Fruit fly (Drosophila melanogaster): ENCODE data around the gene CG5746.

CG5746 gene

dm6 chr3R:24301520-24301919 is 47.1 kb downstream of the CG5746 start (continued):
- TF ChIP-seq vnd (GFP tag; IDR thresholded peaks at IDR 0.05; ENCODE audit: partially characterized antibody) (no peak), Eip74EF (GFP tag; optimal IDR thresholded peaks at IDR 0.05) (no peak), CG12071 (GFP tag; optimal IDR thresholded peaks at IDR 0.05) (peak; percentile 29), kni (GFP tag; optimal IDR thresholded peaks at IDR 0.05) (peak; percentile 8), CG9727 (GFP tag; optimal IDR thresholded peaks at IDR 0.05) (no peak), wek (GFP tag; optimal IDR thresholded peaks at IDR 0.05) (peak; percentile 17), Asciz (GFP tag; optimal IDR thresholded peaks at IDR 0.05) (peak; percentile 34), CG1024 (GFP tag; IDR thresholded peaks at IDR 0.05) (peak; percentile 36; the same call in 1 of the 2 replicates), CG6254 (GFP tag; optimal IDR thresholded peaks at IDR 0.05) (peak; percentile 27), br (optimal IDR thresholded peaks at IDR 0.05) (no peak), CG1603 (tag; optimal IDR thresholded peaks at IDR 0.05) (no peak), CG10654 (GFP tag; optimal IDR thresholded peaks at IDR 0.05) (peak; percentile 0), HmgD (GFP tag; optimal IDR thresholded peaks at IDR 0.05) (no peak), CG15479 (GFP tag; optimal IDR thresholded peaks at IDR 0.05) (no peak), CG1529 (GFP tag; optimal IDR thresholded peaks at IDR 0.05) (peak; percentile 5), CG7987 (GFP tag; optimal IDR thresholded peaks at IDR 0.05) (no peak), CG6813 (GFP tag; optimal IDR thresholded peaks at IDR 0.05) (no peak), emc (GFP tag; optimal IDR thresholded peaks at IDR 0.05) (no peak), Hmr (GFP tag; optimal IDR thresholded peaks at IDR 0.05) (no peak), CG12155 (GFP tag; optimal IDR thresholded peaks at IDR 0.05) (no peak), Sox100B (GFP tag; optimal IDR thresholded peaks at IDR 0.05) (peak; percentile 30), CG4707 (GFP tag; optimal IDR thresholded peaks at IDR 0.05) (peak; percentile 30), HHEX (GFP tag; optimal IDR thresholded peaks at IDR 0.05) (peak; percentile 36), CG6765 (GFP tag; optimal IDR thresholded peaks at IDR 0.05) (no peak), CG4360 (GFP tag; IDR thresholded peaks at IDR 0.05) (0 out of 2 replicates have a peak, but pooled peaks have one; percentile 30), eyg (GFP tag; optimal IDR thresholded peaks at IDR 0.05) (no peak), sens (GFP tag) (peak; percentile 87), seq (GFP tag; IDR thresholded peaks at IDR 0.05) (peak; percentile 25; the same call in 1 of the 2 replicates), HLHmδ (GFP tag; optimal IDR thresholded peaks at IDR 0.05) (no peak), CG17186 (GFP tag; optimal IDR thresholded peaks at IDR 0.05) (no peak), Opbp (GFP tag; IDR thresholded peaks at IDR 0.05; ENCODE audit: partially characterized antibody) (no peak), Xrp1 (GFP tag; IDR thresholded peaks at IDR 0.05) (peak; percentile 45), CG5953 (GFP tag; IDR thresholded peaks at IDR 0.05) (0 out of 2 replicates have a peak, but pooled peaks have one; percentile 45), unpg (GFP tag; optimal IDR thresholded peaks at IDR 0.05) (peak; percentile 5), CG30431 (GFP tag; optimal IDR thresholded peaks at IDR 0.05) (no peak), cwo (GFP tag; optimal IDR thresholded peaks at IDR 0.05) (no peak), bsh (GFP tag; optimal IDR thresholded peaks at IDR 0.05) (peak in 1 of 2 experiments; percentile 43), CG11695 (GFP tag; IDR thresholded peaks at IDR 0.05) (no peak), CG11696 (GFP tag; IDR thresholded peaks at IDR 0.05) (peak; percentile 66), sob (GFP tag; IDR thresholded peaks at IDR 0.05) (no peak), BEAF-32 (GFP tag; optimal IDR thresholded peaks at IDR 0.05) (no peak), CG8924 (tag; optimal IDR thresholded peaks at IDR 0.05) (no peak), sens-2 (GFP tag; IDR thresholded peaks at IDR 0.05) (no peak), lov (optimal IDR thresholded peaks at IDR 0.05) (no peak), lov (GFP tag; IDR thresholded peaks at IDR 0.05) (0 out of 3 replicates have a peak, but pooled peaks have one; percentile 17), hkb (optimal IDR thresholded peaks at IDR 0.05) (no peak), hkb (GFP tag; IDR thresholded peaks at IDR 0.05) (peak; percentile 38), fd3F (GFP tag; optimal IDR thresholded peaks at IDR 0.05) (no peak), HLH3B (GFP tag; IDR thresholded peaks at IDR 0.05) (peak; percentile 15; the same call in 1 of the 2 replicates), sc (optimal IDR thresholded peaks at IDR 0.05) (no peak), sc (GFP tag; optimal IDR thresholded peaks at IDR 0.05) (peak; percentile 13)
